Worm (Caenorhabditis elegans) whole organism, L1 larva: Measurements from ENCODE around the gene gtf-2H4.

Experiments used
- C04F5.9 ChIP-seq: sonication (generic microtip); optimal IDR thresholded peaks from 2 replicates; lab custom pipeline; 2016; ENCODE audit warnings: missing genetic modification characterization, missing compliant biosample characterization
- C16A3.4 ChIP-seq: fragments of 150-350 bp; optimal IDR thresholded peaks from 2 replicates; lab custom pipeline; 2014; ENCODE audit warnings: missing biosample characterization, missing genetic modification characterization
- C34B4.2 ChIP-seq: sonication (generic microtip); optimal IDR thresholded peaks from 2 replicates; lab custom pipeline; 2017; ENCODE audit warnings: mild to moderate bottlenecking, missing genetic modification characterization, missing compliant biosample characterization
- alr-1 ChIP-seq: fragments of 200-800 bp; sonication (Bioruptor generic); optimal IDR thresholded peaks from 2 replicates; lab custom pipeline; 2018; ENCODE audit warnings: borderline replicate concordance, mild to moderate bottlenecking, missing genetic modification characterization, missing compliant biosample characterization
- aly-2 ChIP-seq: fragments of 150-350 bp; optimal IDR thresholded peaks from 2 replicates; lab custom pipeline; 2014; ENCODE audit warnings: missing biosample characterization, missing genetic modification characterization
- ama-1 ChIP-seq: fragments of 150-350 bp; optimal IDR thresholded peaks from 2 replicates; lab custom pipeline; 2014
- ceh-63 ChIP-seq: fragments of 200-800 bp; sonication (Bioruptor generic); optimal IDR thresholded peaks from 2 replicates; lab custom pipeline; 2018; ENCODE audit warnings: mild to moderate bottlenecking, missing genetic modification characterization, missing compliant biosample characterization
- ceh-8 ChIP-seq: fragments of 200-800 bp; sonication (Bioruptor generic); optimal IDR thresholded peaks from 2 replicates; lab custom pipeline; 2018; ENCODE audit warnings: mild to moderate bottlenecking, missing genetic modification characterization, moderate library complexity, missing compliant biosample characterization
- dpl-1 ChIP-seq, 3 experiments: fragments of 150-350 bp in 2 of 3; sonication (generic microtip) in 1 of 3; optimal IDR thresholded peaks; 2 replicates each; lab custom pipeline; 2014 to 2017; ENCODE audit warnings: missing biosample characterization in 3 of 3, missing genetic modification characterization in 3 of 3, missing genetic modification reagents in 3 of 3
- efl-3 ChIP-seq: fragments of 200-800 bp; sonication (Bioruptor generic); optimal IDR thresholded peaks from 2 replicates; lab custom pipeline; 2018; ENCODE audit warnings: mild to moderate bottlenecking, missing genetic modification characterization, missing compliant biosample characterization
- egl-27 ChIP-seq, 2 experiments: fragments of 150-350 bp in 1 of 2; sonication (generic microtip); optimal IDR thresholded peaks; 3 replicates each; lab custom pipeline; 2017 to 2018; ENCODE audit warnings: missing biosample characterization in 2 of 2, missing genetic modification characterization in 2 of 2, missing genetic modification reagents in 2 of 2
- elt-2 ChIP-seq: sonication (generic microtip); optimal IDR thresholded peaks from 2 replicates; lab custom pipeline; 2016; ENCODE audit warnings: missing genetic modification characterization, mild to moderate bottlenecking, inconsistent platforms, missing compliant biosample characterization, missing genetic modification reagents
- elt-3 ChIP-seq, 6 experiments: fragments of 150-350 bp in 1 of 6; sonication (generic microtip); optimal IDR thresholded peaks; 2 replicates each; lab custom pipeline; 2017 to 2018; ENCODE audit warnings: missing biosample characterization in 6 of 6, missing genetic modification characterization in 6 of 6, inconsistent platforms in 1 of 6
- fkh-4 ChIP-seq: sonication (generic microtip); optimal IDR thresholded peaks from 2 replicates; lab custom pipeline; 2016; ENCODE audit warnings: missing compliant biosample characterization, missing genetic modification characterization, borderline replicate concordance
- fos-1 ChIP-seq: fragments of 150-350 bp; optimal IDR thresholded peaks from 2 replicates; lab custom pipeline; 2014; ENCODE audit warnings: missing biosample characterization, missing genetic modification characterization
- grh-1 ChIP-seq: fragments of 200-800 bp; sonication (Bioruptor generic); IDR thresholded peaks from 2 replicates; pipeline ENCODE4 v1.3.6; 2022; ENCODE audit warnings: missing genetic modification reagents, missing genetic modification characterization, missing compliant biosample characterization
- hlh-17 ChIP-seq: fragments of 200-800 bp; sonication (Bioruptor generic); optimal IDR thresholded peaks from 2 replicates; lab custom pipeline; 2018; ENCODE audit warnings: missing genetic modification characterization, mild to moderate bottlenecking, missing compliant biosample characterization, moderate library complexity, borderline replicate concordance
- hlh-4 ChIP-seq: sonication (generic microtip); optimal IDR thresholded peaks from 2 replicates; lab custom pipeline; 2016; ENCODE audit warnings: mild to moderate bottlenecking, missing genetic modification characterization, missing compliant biosample characterization
- hpl-2 ChIP-seq: fragments of 150-350 bp; optimal IDR thresholded peaks from 2 replicates; lab custom pipeline; 2014; ENCODE audit warnings: missing biosample characterization, missing genetic modification reagents, missing genetic modification characterization
- irx-1 ChIP-seq: sonication (generic microtip); optimal IDR thresholded peaks from 2 replicates; lab custom pipeline; 2016; ENCODE audit warnings: missing genetic modification characterization, missing compliant biosample characterization
- isw-1 ChIP-seq: fragments of 200-800 bp; sonication (Bioruptor generic); IDR thresholded peaks from 2 replicates; pipeline ENCODE4 v1.3.6; 2022; ENCODE audit warnings: missing genetic modification characterization, missing compliant biosample characterization
- jun-1 ChIP-seq: fragments of 150-350 bp; optimal IDR thresholded peaks from 2 replicates; lab custom pipeline; 2014; ENCODE audit warnings: missing biosample characterization, missing genetic modification reagents, missing genetic modification characterization
- lin-15B ChIP-seq: fragments of 150-350 bp; sonication (generic microtip); optimal IDR thresholded peaks from 3 replicates; lab custom pipeline; 2014; ENCODE audit warnings: missing biosample characterization, missing genetic modification characterization
- lin-35 ChIP-seq, 2 experiments: fragments of 150-350 bp; optimal IDR thresholded peaks; 2 replicates each; lab custom pipeline; 2014; ENCODE audit warnings: missing biosample characterization in 2 of 2, missing genetic modification characterization in 2 of 2, missing genetic modification reagents in 2 of 2
- lin-39 ChIP-seq: fragments of 150-350 bp; optimal IDR thresholded peaks from 2 replicates; lab custom pipeline; 2014; ENCODE audit warnings: missing biosample characterization, missing genetic modification reagents, missing genetic modification characterization
- lir-3 ChIP-seq: sonication (generic microtip); optimal IDR thresholded peaks from 2 replicates; lab custom pipeline; 2016; ENCODE audit warnings: mild to moderate bottlenecking, missing genetic modification characterization, moderate library complexity, missing compliant biosample characterization; ENCODE audit not compliant: poor library complexity
- mab-9 ChIP-seq: fragments of 200-800 bp; sonication (Bioruptor generic); IDR thresholded peaks from 2 replicates; pipeline ENCODE4 v1.3.6; 2022; ENCODE audit warnings: missing genetic modification reagents, missing genetic modification characterization, missing compliant biosample characterization
- nhr-11 ChIP-seq: fragments of 150-350 bp; optimal IDR thresholded peaks from 2 replicates; lab custom pipeline; 2014; ENCODE audit warnings: missing biosample characterization, missing genetic modification characterization
- nhr-12 ChIP-seq: sonication (generic microtip); optimal IDR thresholded peaks from 2 replicates; lab custom pipeline; 2017; ENCODE audit warnings: missing biosample characterization, missing genetic modification characterization
- nhr-19 ChIP-seq: fragments of 200-800 bp; sonication (Bioruptor generic); conservative IDR thresholded peaks from 2 replicates; pipeline ENCODE4 v1.3.6; 2022; ENCODE audit warnings: missing genetic modification characterization, missing compliant biosample characterization
- nhr-20 ChIP-seq: sonication (generic microtip); optimal IDR thresholded peaks from 2 replicates; lab custom pipeline; 2016; ENCODE audit warnings: mild to moderate bottlenecking, missing genetic modification characterization, missing compliant biosample characterization
- nhr-237 ChIP-seq: fragments of 150-350 bp; optimal IDR thresholded peaks from 2 replicates; lab custom pipeline; 2014; ENCODE audit warnings: missing biosample characterization, missing genetic modification characterization
- nhr-47 ChIP-seq: sonication (generic microtip); optimal IDR thresholded peaks from 2 replicates; lab custom pipeline; 2016; ENCODE audit warnings: mild to moderate bottlenecking, missing genetic modification characterization, moderate library complexity, missing compliant biosample characterization
- nhr-71 ChIP-seq: sonication (generic microtip); optimal IDR thresholded peaks from 2 replicates; lab custom pipeline; 2016; ENCODE audit warnings: mild to moderate bottlenecking, missing genetic modification characterization, moderate library complexity, missing compliant biosample characterization
- nhr-76 ChIP-seq: sonication (generic microtip); optimal IDR thresholded peaks from 2 replicates; lab custom pipeline; 2017; ENCODE audit warnings: missing biosample characterization, missing genetic modification characterization
- nhr-77 ChIP-seq: fragments of 150-350 bp; optimal IDR thresholded peaks from 2 replicates; lab custom pipeline; 2014; ENCODE audit warnings: missing biosample characterization, missing genetic modification characterization
- nhr-84 ChIP-seq: sonication (generic microtip); optimal IDR thresholded peaks from 2 replicates; lab custom pipeline; 2017; ENCODE audit warnings: missing biosample characterization, missing genetic modification characterization
- nhr-90 ChIP-seq: sonication (generic microtip); optimal IDR thresholded peaks from 2 replicates; lab custom pipeline; 2016; ENCODE audit warnings: mild to moderate bottlenecking, missing genetic modification characterization, missing compliant biosample characterization; ENCODE audit not compliant: poor library complexity
- pag-3 ChIP-seq: sonication (generic microtip); optimal IDR thresholded peaks from 2 replicates; lab custom pipeline; 2017; ENCODE audit warnings: missing genetic modification characterization, mild to moderate bottlenecking, missing compliant biosample characterization, antibody characterized with exemption, borderline replicate concordance; ENCODE audit not compliant: insufficient read depth
- pax-3 ChIP-seq: fragments of 200-800 bp; sonication (Bioruptor generic); optimal IDR thresholded peaks from 2 replicates; lab custom pipeline; 2018; ENCODE audit warnings: mild to moderate bottlenecking, missing genetic modification characterization, moderate library complexity, missing compliant biosample characterization
- pqm-1 ChIP-seq: sonication (generic microtip); optimal IDR thresholded peaks from 3 replicates; lab custom pipeline; 2017; ENCODE audit warnings: missing biosample characterization, missing genetic modification characterization
- skn-1 ChIP-seq: fragments of 150-350 bp; optimal IDR thresholded peaks from 2 replicates; lab custom pipeline; 2014; ENCODE audit warnings: missing biosample characterization, missing genetic modification characterization
- snu-23 ChIP-seq: sonication (generic microtip); optimal IDR thresholded peaks from 2 replicates; lab custom pipeline; 2016; ENCODE audit warnings: missing genetic modification characterization, missing compliant biosample characterization
- sox-4 ChIP-seq: sonication (generic microtip); optimal IDR thresholded peaks from 2 replicates; lab custom pipeline; 2016; ENCODE audit warnings: missing genetic modification characterization, missing compliant biosample characterization
- swsn-7 ChIP-seq: sonication (generic microtip); optimal IDR thresholded peaks from 2 replicates; lab custom pipeline; 2016; ENCODE audit warnings: missing genetic modification characterization, missing compliant biosample characterization
- tlp-1 ChIP-seq: fragments of 150-350 bp; optimal IDR thresholded peaks from 2 replicates; lab custom pipeline; 2014; ENCODE audit warnings: missing biosample characterization, missing genetic modification characterization
- unc-130 ChIP-seq: fragments of 150-350 bp; optimal IDR thresholded peaks from 2 replicates; lab custom pipeline; 2017; ENCODE audit warnings: missing biosample characterization, missing genetic modification characterization, inconsistent platforms
- unc-30 ChIP-seq: sonication (generic microtip); optimal IDR thresholded peaks from 2 replicates; lab custom pipeline; 2017; ENCODE audit warnings: missing biosample characterization, missing genetic modification characterization
- unc-86 ChIP-seq: sonication (generic microtip); optimal IDR thresholded peaks from 2 replicates; lab custom pipeline; 2016; ENCODE audit warnings: missing genetic modification characterization, missing compliant biosample characterization
- zip-4 ChIP-seq: fragments of 200-800 bp; sonication (Bioruptor generic); optimal IDR thresholded peaks from 2 replicates; lab custom pipeline; 2018; ENCODE audit warnings: mild to moderate bottlenecking, missing genetic modification characterization, moderate library complexity, missing compliant biosample characterization
- ztf-11 ChIP-seq, 2 experiments: sonication (generic microtip); optimal IDR thresholded peaks; 2 replicates each; lab custom pipeline; 2016 to 2017; ENCODE audit warnings: missing genetic modification characterization in 2 of 2, missing biosample characterization in 1 of 2, missing compliant biosample characterization in 1 of 2
- ztf-4 ChIP-seq: fragments of 150-350 bp; optimal IDR thresholded peaks from 2 replicates; lab custom pipeline; 2014; ENCODE audit warnings: missing biosample characterization, missing genetic modification characterization

Gene gtf-2H4

ce11 chrIV:15471430-15471829 lies 18.4 kb upstream of the gtf-2H4 start, which contains the start of gene ntl-11 (continued):
- TF ChIP-seq egl-27 (tag; optimal IDR thresholded peaks at IDR 0.05; lab: Kevin White, UChicago) = peak; percentile 43 to 79
- peak; percentile 98 for TF ChIP-seq swsn-7 (tag; lab: Kevin White, UChicago)
- TF ChIP-seq efl-3 (GFP tag; lab: Kevin White, UChicago) = peak; percentile 66
- peak; percentile 79 for TF ChIP-seq sox-4 (tag; lab: Kevin White, UChicago)
- TF ChIP-seq C34B4.2 = peak; percentile 87
- TF ChIP-seq unc-130 (tag; lab: Kevin White, UChicago) = peak; percentile 95
- TF ChIP-seq snu-23 (GFP tag; lab: Kevin White, UChicago) = peak; percentile 99
- TF ChIP-seq unc-30 (tag; lab: Kevin White, UChicago) = peak; percentile 74
- TF ChIP-seq lin-35 (GFP tag; optimal IDR thresholded peaks at IDR 0.05; lab: Kevin White, UChicago) = peak; percentile 89 to 94
- no peak for TF ChIP-seq nhr-12
- peak; percentile 94 for TF ChIP-seq ztf-4 (tag; lab: Kevin White, UChicago)
- TF ChIP-seq nhr-77 (tag; lab: Kevin White, UChicago) = peak; percentile 95
- TF ChIP-seq ztf-11 (tag; optimal IDR thresholded peaks at IDR 0.05; lab: Kevin White, UChicago) = peak in 1 of 2 experiments; percentile 88
- TF ChIP-seq lir-3 (tag; lab: Kevin White, UChicago) = no peak
- peak; percentile 5 for TF ChIP-seq ama-1 (lab: Kevin White, UChicago)
- peak; percentile 85 for TF ChIP-seq elt-2 (tag; lab: Kevin White, UChicago)
- TF ChIP-seq pqm-1 (tag; lab: Kevin White, UChicago) = no peak
- peak; percentile 63 for TF ChIP-seq fkh-4 (tag; lab: Kevin White, UChicago)
- peak; percentile 96 for TF ChIP-seq aly-2 (tag; lab: Kevin White, UChicago)
- TF ChIP-seq hlh-17 (GFP tag; lab: Kevin White, UChicago) = no peak
- TF ChIP-seq nhr-47 (tag; lab: Kevin White, UChicago) = peak; percentile 99
- peak; percentile 88 for TF ChIP-seq C04F5.9 (tag; lab: Kevin White, UChicago)
- TF ChIP-seq elt-3 (tag; optimal IDR thresholded peaks at IDR 0.05; lab: Kevin White, UChicago) = peak in 4 of 6 experiments; percentile 58 to 96 (median 88)
- peak; percentile 95 for TF ChIP-seq C16A3.4 (tag; lab: Kevin White, UChicago)
- TF ChIP-seq zip-4 = peak; percentile 91
- peak; percentile 97 for TF ChIP-seq lin-39 (tag; lab: Kevin White, UChicago)
- TF ChIP-seq nhr-90 = peak; percentile 97
- no peak for TF ChIP-seq nhr-20 (tag; lab: Kevin White, UChicago)
- TF ChIP-seq lin-15B (tag; lab: Kevin White, UChicago) = peak; percentile 99
- TF ChIP-seq nhr-237 (tag; lab: Kevin White, UChicago) = peak; percentile 83
- peak; percentile 96 for TF ChIP-seq hpl-2 (GFP tag; lab: Kevin White, UChicago)
- peak; percentile 99 for TF ChIP-seq nhr-71 (tag; lab: Kevin White, UChicago)
- TF ChIP-seq nhr-84 = no peak
- TF ChIP-seq hlh-4 = no peak
- TF ChIP-seq dpl-1 (GFP tag; optimal IDR thresholded peaks at IDR 0.05; lab: Kevin White, UChicago) = peak; percentile 86 to 91 (median 88)
- TF ChIP-seq jun-1 (tag; lab: Kevin White, UChicago) = peak; percentile 97
- TF ChIP-seq ceh-8 (GFP tag; lab: Kevin White, UChicago) = peak; percentile 94
- peak; percentile 3 for TF ChIP-seq nhr-76
- TF ChIP-seq pax-3 (tag; lab: Kevin White, UChicago) = peak; percentile 90
- TF ChIP-seq nhr-19 (GFP tag; lab: Robert Waterston, UW) = peak; percentile 97
- TF ChIP-seq irx-1 = peak; percentile 96
- TF ChIP-seq nhr-11 = peak; percentile 94
- TF ChIP-seq pag-3 (tag; lab: Kevin White, UChicago) = peak; percentile 65
- TF ChIP-seq alr-1 (tag; lab: Kevin White, UChicago) = no peak
- TF ChIP-seq grh-1 = peak; percentile 97
- TF ChIP-seq tlp-1 = no peak
- peak; percentile 98 for TF ChIP-seq isw-1 (GFP tag; lab: Robert Waterston, UW)
- TF ChIP-seq fos-1 (tag; lab: Kevin White, UChicago) = peak; percentile 95
- peak; percentile 96 for TF ChIP-seq mab-9 (GFP tag; lab: Robert Waterston, UW)
- peak; percentile 99 for TF ChIP-seq unc-86 (tag; lab: Kevin White, UChicago)
- peak; percentile 95 for TF ChIP-seq skn-1 (tag; lab: Kevin White, UChicago)
- TF ChIP-seq ceh-63 (GFP tag; lab: Kevin White, UChicago) = no peak
